Fruit fly (Drosophila melanogaster) whole organism, embryonic: ENCODE data around the gene Polr1B.

Source experiments
- Asciz ChIP-seq: fragments of 200-800 bp; sonication (Bioruptor generic); optimal IDR thresholded peaks from 2 replicates; lab custom pipeline; 2017; ENCODE audit warnings: missing biosample characterization, mild to moderate bottlenecking, missing genetic modification characterization, missing genetic modification reagents
- Atf-2 ChIP-seq: fragments of 200-800 bp; sonication (Bioruptor generic); optimal IDR thresholded peaks from 2 replicates; lab custom pipeline; 2016; ENCODE audit warnings: missing biosample characterization, missing genetic modification characterization
- Atf3 ChIP-seq: fragments of 200-800 bp; sonication (Bioruptor generic); optimal IDR thresholded peaks from 3 replicates; lab custom pipeline; 2016; ENCODE audit warnings: missing biosample characterization, missing genetic modification characterization
- CG10654 ChIP-seq: fragments of 200-800 bp; sonication (Bioruptor generic); optimal IDR thresholded peaks from 2 replicates; lab custom pipeline; 2016; ENCODE audit warnings: missing biosample characterization, missing genetic modification characterization
- CG11247 ChIP-seq: fragments of 200-800 bp; sonication (Bioruptor generic); IDR thresholded peaks from 2 replicates; pipeline ENCODE4 v1.3.6; 2022; ENCODE audit warnings: missing biosample characterization, missing genetic modification characterization
- CG11504 ChIP-seq: fragments of 200-800 bp; sonication (Bioruptor generic); optimal IDR thresholded peaks from 3 replicates; lab custom pipeline; 2019; ENCODE audit warnings: missing biosample characterization, mild to moderate bottlenecking, missing genetic modification characterization, moderate library complexity
- CG14710 ChIP-seq: fragments of 200-800 bp; sonication (Bioruptor generic); optimal IDR thresholded peaks from 3 replicates; lab custom pipeline; 2019; ENCODE audit warnings: missing biosample characterization, mild to moderate bottlenecking, missing genetic modification characterization, moderate library complexity
- CG15011 ChIP-seq: fragments of 200-800 bp; sonication (Bioruptor generic); optimal IDR thresholded peaks from 3 replicates; lab custom pipeline; 2018; ENCODE audit warnings: missing biosample characterization, mild to moderate bottlenecking, missing genetic modification characterization
- CG16863 ChIP-seq: fragments of 200-800 bp; sonication (Bioruptor generic); optimal IDR thresholded peaks from 3 replicates; lab custom pipeline; 2016; ENCODE audit warnings: missing biosample characterization, missing genetic modification characterization
- CG17361 ChIP-seq: fragments of 200-800 bp; sonication (Bioruptor generic); IDR thresholded peaks from 3 replicates; pipeline ENCODE4 v1.3.6; 2022; ENCODE audit warnings: missing biosample characterization, missing genetic modification characterization
- CG17385 ChIP-seq: fragments of 200-800 bp; sonication (Bioruptor generic); optimal IDR thresholded peaks from 3 replicates; lab custom pipeline; 2018; ENCODE audit warnings: missing biosample characterization, mild to moderate bottlenecking, missing genetic modification characterization
- CG2678 ChIP-seq: fragments of 200-800 bp; sonication (Bioruptor generic); optimal IDR thresholded peaks from 3 replicates; lab custom pipeline; 2019; ENCODE audit warnings: missing biosample characterization, mild to moderate bottlenecking, missing genetic modification characterization, moderate library complexity
- CG32767 ChIP-seq: fragments of 200-800 bp; sonication (Bioruptor generic); IDR thresholded peaks from 2 replicates; pipeline ENCODE4 v1.3.6; 2022; ENCODE audit warnings: missing biosample characterization, missing genetic modification characterization
- CG34376 ChIP-seq: fragments of 200-800 bp; sonication (Bioruptor generic); optimal IDR thresholded peaks from 2 replicates; lab custom pipeline; 2018; ENCODE audit warnings: missing biosample characterization, mild to moderate bottlenecking, missing genetic modification characterization
- CG4360 ChIP-seq: fragments of 200-800 bp; sonication (Bioruptor generic); IDR thresholded peaks from 2 replicates; pipeline ENCODE4 v1.3.6; 2022; ENCODE audit warnings: missing biosample characterization, missing genetic modification characterization
- CG5953 ChIP-seq: fragments of 200-800 bp; sonication (Bioruptor generic); IDR thresholded peaks from 2 replicates; pipeline ENCODE4 v1.3.6; 2022; ENCODE audit warnings: missing biosample characterization, missing genetic modification characterization
- CG6272 ChIP-seq: fragments of 200-800 bp; sonication (Bioruptor generic); IDR thresholded peaks from 2 replicates; pipeline ENCODE4 v1.3.6; 2022; ENCODE audit warnings: missing biosample characterization, missing genetic modification characterization
- CG6683 ChIP-seq: fragments of 200-800 bp; sonication (Bioruptor generic); optimal IDR thresholded peaks from 2 replicates; lab custom pipeline; 2017; ENCODE audit warnings: missing biosample characterization, mild to moderate bottlenecking, missing genetic modification characterization, missing genetic modification reagents
- CG6689 ChIP-seq: fragments of 200-800 bp; sonication (Bioruptor generic); IDR thresholded peaks from 2 replicates; pipeline ENCODE4 v1.3.6; 2022; ENCODE audit warnings: missing biosample characterization, missing genetic modification characterization
- CG6854 ChIP-seq: fragments of 200-800 bp; sonication (Bioruptor generic); optimal IDR thresholded peaks from 3 replicates; lab custom pipeline; 2017; ENCODE audit warnings: missing biosample characterization, mild to moderate bottlenecking, missing genetic modification characterization
- Deaf1 ChIP-seq: fragments of 200-800 bp; optimal IDR thresholded peaks from 3 replicates; lab custom pipeline; 2019; ENCODE audit warnings: missing biosample characterization, mild to moderate bottlenecking, missing genetic modification characterization, moderate library complexity
- Dip3 ChIP-seq: fragments of 200-800 bp; sonication (Bioruptor generic); optimal IDR thresholded peaks from 3 replicates; lab custom pipeline; 2016; ENCODE audit warnings: missing biosample characterization, missing genetic modification characterization
- Drgx ChIP-seq: fragments of 200-800 bp; sonication (Bioruptor generic); IDR thresholded peaks from 2 replicates; pipeline ENCODE4 v1.3.6; 2022; ENCODE audit warnings: missing biosample characterization, missing genetic modification characterization
- Ets65A ChIP-seq: fragments of 200-800 bp; sonication (Bioruptor generic); peaks from one replicate; lab custom pipeline; 2016; ENCODE audit warnings: missing biosample characterization, missing genetic modification characterization
- Ets97D ChIP-seq: fragments of 200-800 bp; sonication (Bioruptor generic); optimal IDR thresholded peaks from 3 replicates; lab custom pipeline; 2016; ENCODE audit warnings: missing biosample characterization, missing genetic modification characterization
- HLH4C ChIP-seq: fragments of 200-800 bp; sonication (Bioruptor generic); IDR thresholded peaks from 3 replicates; pipeline ENCODE4 v1.3.6; 2022; ENCODE audit warnings: missing biosample characterization, missing genetic modification characterization; ENCODE audit not compliant: partially characterized antibody
- Hr51 ChIP-seq, 2 experiments: fragments of 200-800 bp; sonication (Bioruptor generic); optimal IDR thresholded peaks; 2 replicates in 1 of 2; 3 replicates in 1 of 2; lab custom pipeline; 2016 to 2018; ENCODE audit warnings: missing biosample characterization in 2 of 2, missing genetic modification characterization in 2 of 2, mild to moderate bottlenecking in 1 of 2, moderate library complexity in 1 of 2
- Hr78 ChIP-seq, 2 experiments: fragments of 200-800 bp in 1 of 2; fragments of >200 bp in 1 of 2; sonication (Bioruptor generic) in 1 of 2; optimal IDR thresholded peaks; 2 replicates each; lab custom pipeline; 2017 to 2019; ENCODE audit warnings: missing biosample characterization in 2 of 2, missing genetic modification characterization in 2 of 2, mild to moderate bottlenecking in 1 of 2, moderate library complexity in 1 of 2
- NC2β ChIP-seq: fragments of 200-800 bp; sonication (Bioruptor generic); optimal IDR thresholded peaks from 2 replicates; lab custom pipeline; 2016; ENCODE audit warnings: missing biosample characterization, missing genetic modification characterization
- Nf-YC ChIP-seq: fragments of 200-800 bp; optimal IDR thresholded peaks from 3 replicates; lab custom pipeline; 2019; ENCODE audit warnings: missing biosample characterization, mild to moderate bottlenecking, missing genetic modification characterization, moderate library complexity
- Pdp1 ChIP-seq, 2 experiments: fragments of 200-800 bp; sonication (Bioruptor generic); optimal IDR thresholded peaks; 3 replicates each; lab custom pipeline; 2016; ENCODE audit warnings: missing biosample characterization in 2 of 2, missing genetic modification characterization in 2 of 2, mild to moderate bottlenecking in 1 of 2, moderate library complexity in 1 of 2
- Spps ChIP-seq: fragments of 200-800 bp; sonication (Bioruptor generic); optimal IDR thresholded peaks from 2 replicates; lab custom pipeline; 2018; ENCODE audit warnings: missing biosample characterization, mild to moderate bottlenecking, missing genetic modification characterization
- ap ChIP-seq: fragments of 200-800 bp; sonication (Bioruptor generic); IDR thresholded peaks from 2 replicates; pipeline ENCODE4 v1.3.6; 2022; ENCODE audit warnings: missing biosample characterization, missing genetic modification characterization
- bsh ChIP-seq, 2 experiments: fragments of 200-800 bp; sonication (Bioruptor generic); optimal IDR thresholded peaks; 2 replicates each; lab custom pipeline; 2017 to 2018; ENCODE audit warnings: mild to moderate bottlenecking in 2 of 2, missing biosample characterization in 2 of 2, missing genetic modification characterization in 2 of 2, moderate library complexity in 1 of 2
- dati ChIP-seq: fragments of 200-800 bp; sonication (Bioruptor generic); IDR thresholded peaks from 2 replicates; pipeline ENCODE4 v1.3.6; 2022; ENCODE audit warnings: missing biosample characterization, missing genetic modification characterization
- dmrt99B ChIP-seq: fragments of 200-800 bp; sonication (Bioruptor generic); optimal IDR thresholded peaks from 2 replicates; lab custom pipeline; 2018; ENCODE audit warnings: missing biosample characterization, mild to moderate bottlenecking, missing genetic modification characterization, moderate library complexity
- dysf ChIP-seq: fragments of 200-800 bp; sonication (Bioruptor generic); IDR thresholded peaks from 3 replicates; pipeline ENCODE4 v1.3.6; 2022; ENCODE audit warnings: missing biosample characterization, missing genetic modification characterization
- fd64A ChIP-seq: fragments of 200-800 bp; sonication (Bioruptor generic); optimal IDR thresholded peaks from 3 replicates; lab custom pipeline; 2018; ENCODE audit warnings: missing biosample characterization, mild to moderate bottlenecking, missing genetic modification characterization
- gcm ChIP-seq: fragments of 200-800 bp; sonication (Bioruptor generic); optimal IDR thresholded peaks from 2 replicates; lab custom pipeline; 2019; ENCODE audit warnings: missing biosample characterization, mild to moderate bottlenecking, missing genetic modification characterization, moderate library complexity
- gem ChIP-seq: fragments of 200-800 bp; sonication (Bioruptor generic); optimal IDR thresholded peaks from 2 replicates; lab custom pipeline; 2019; ENCODE audit warnings: missing biosample characterization, mild to moderate bottlenecking, missing genetic modification characterization, moderate library complexity
- gfzf ChIP-seq: fragments of 200-800 bp; sonication (Bioruptor generic); optimal IDR thresholded peaks from 2 replicates; lab custom pipeline; 2016; ENCODE audit warnings: missing biosample characterization, mild to moderate bottlenecking, missing genetic modification characterization, moderate library complexity
- grn ChIP-seq: fragments of 200-800 bp; sonication (Bioruptor generic); optimal IDR thresholded peaks from 3 replicates; lab custom pipeline; 2017; ENCODE audit warnings: missing biosample characterization, missing genetic modification characterization
- hth ChIP-seq: fragments of >200 bp; optimal IDR thresholded peaks from 2 replicates; lab custom pipeline; 2017; ENCODE audit warnings: inconsistent platforms
- jigr1 ChIP-seq: fragments of 200-800 bp; sonication (Bioruptor generic); IDR thresholded peaks from 3 replicates; pipeline ENCODE4 v1.3.6; 2022; ENCODE audit warnings: missing biosample characterization, missing genetic modification characterization
- oc ChIP-seq: fragments of 200-800 bp; sonication (Bioruptor generic); optimal IDR thresholded peaks from 2 replicates; lab custom pipeline; 2018; ENCODE audit warnings: missing biosample characterization, mild to moderate bottlenecking, missing genetic modification characterization, moderate library complexity
- row ChIP-seq: fragments of 200-800 bp; sonication (Bioruptor generic); IDR thresholded peaks from 3 replicates; pipeline ENCODE4 v1.3.6; 2022; ENCODE audit warnings: missing biosample characterization, missing genetic modification characterization
- sens ChIP-seq: fragments of 200-800 bp; sonication (Bioruptor generic); peaks from one replicate; lab custom pipeline; 2016; ENCODE audit warnings: missing biosample characterization, missing genetic modification characterization
- seq ChIP-seq: fragments of 200-800 bp; sonication (Bioruptor generic); IDR thresholded peaks from 2 replicates; pipeline ENCODE4 v1.3.6; 2022; ENCODE audit warnings: missing biosample characterization, missing genetic modification characterization
- sna ChIP-seq: fragments of 200-800 bp; sonication (Bioruptor generic); IDR thresholded peaks from 2 replicates; pipeline ENCODE4 v1.3.6; 2022; ENCODE audit warnings: missing biosample characterization, missing genetic modification characterization; ENCODE audit not compliant: partially characterized antibody
- vnd ChIP-seq: fragments of 200-800 bp; sonication (Bioruptor generic); IDR thresholded peaks from 3 replicates; pipeline ENCODE4 v1.3.6; 2022; ENCODE audit warnings: missing biosample characterization, missing genetic modification characterization; ENCODE audit not compliant: partially characterized antibody

Polr1B gene

dm6 chr2L:435311-435806 lies 31.3 kb downstream of the Polr1B start (continued):
- TF ChIP-seq vnd (GFP tag; lab: Robert Waterston, UW) (no peak), CG11504 (tag; lab: Kevin White, UChicago) (peak; percentile 64), CG2678 (tag; lab: Kevin White, UChicago) (peak; percentile 42), CG16863 (GFP tag; lab: Kevin White, UChicago) (no peak), Ets65A (GFP tag; lab: Kevin White, UChicago) (peak; percentile 71), Hr78 (GFP tag; optimal IDR thresholded peaks at IDR 0.05; lab: Kevin White, UChicago) (peak in 1 of 2 experiments; percentile 43), sna (GFP tag; lab: Robert Waterston, UW) (no peak), dmrt99B (tag; lab: Kevin White, UChicago) (peak; percentile 63), CG6689 (GFP tag; lab: Robert Waterston, UW) (0 out of 2 replicates have a peak, but pooled peaks have one; percentile 21), row (GFP tag; lab: Robert Waterston, UW) (peak; percentile 44; the same call in 2 of the 3 replicates), Nf-YC (no peak), CG17361 (peak; percentile 33; the same call in 1 of the 3 replicates), CG11247 (GFP tag; lab: Robert Waterston, UW) (no peak), gem (peak; percentile 54), CG6683 (GFP tag; lab: Kevin White, UChicago) (no peak), Ets97D (GFP tag; lab: Kevin White, UChicago) (no peak), gfzf (GFP tag; lab: Kevin White, UChicago) (no peak), Atf-2 (no peak), sens (GFP tag; lab: Kevin White, UChicago) (peak; percentile 67), Deaf1 (tag; lab: Kevin White, UChicago) (peak; percentile 43), bsh (GFP tag; optimal IDR thresholded peaks at IDR 0.05; lab: Kevin White, UChicago) (peak in 1 of 2 experiments; percentile 59), CG15011 (GFP tag; lab: Kevin White, UChicago) (no peak), Hr51 (GFP tag; optimal IDR thresholded peaks at IDR 0.05; lab: Kevin White, UChicago) (peak in 1 of 2 experiments; percentile 61), Drgx (peak; percentile 88), CG5953 (GFP tag; lab: Robert Waterston, UW) (0 out of 2 replicates have a peak, but pooled peaks have one; percentile 10), seq (0 out of 2 replicates have a peak, but pooled peaks have one; percentile 12), Spps (tag; lab: Kevin White, UChicago) (no peak), jigr1 (no peak), oc (tag; lab: Kevin White, UChicago) (no peak), Pdp1 (GFP tag; optimal IDR thresholded peaks at IDR 0.05; lab: Kevin White, UChicago) (no peak), CG32767 (GFP tag; lab: Robert Waterston, UW) (0 out of 2 replicates have a peak, but pooled peaks have one; percentile 38), CG10654 (no peak), NC2β (GFP tag; lab: Kevin White, UChicago) (no peak), CG4360 (0 out of 2 replicates have a peak, but pooled peaks have one; percentile 20), Dip3 (no peak), CG14710 (peak; percentile 12), CG6272 (GFP tag; lab: Robert Waterston, UW) (no peak), HLH4C (GFP tag; lab: Robert Waterston, UW) (no peak), Atf3 (no peak), Asciz (GFP tag; lab: Kevin White, UChicago) (peak; percentile 34), fd64A (GFP tag; lab: Kevin White, UChicago) (no peak), ap (GFP tag; lab: Robert Waterston, UW) (0 out of 2 replicates have a peak, but pooled peaks have one; percentile 36), gcm (GFP tag; lab: Kevin White, UChicago) (no peak), CG6854 (no peak), CG17385 (GFP tag; lab: Kevin White, UChicago) (peak; percentile 13), hth (lab: Kevin White, UChicago) (no peak), dysf (GFP tag; lab: Robert Waterston, UW) (peak; percentile 35; the same call in 1 of the 3 replicates), grn (no peak), dati (GFP tag; lab: Robert Waterston, UW) (no peak), CG34376 (GFP tag; lab: Kevin White, UChicago) (no peak)
